Fruit fly (Drosophila melanogaster) whole organism: Measurements from ENCODE around the gene CecA1.

Experiments used
- CG8478 ChIP-seq: fragments of >200 bp; optimal IDR thresholded peaks from 2 replicates; lab custom pipeline; 2018; ENCODE audit warnings: inconsistent platforms
- Dll ChIP-seq: fragments of >200 bp; optimal IDR thresholded peaks from 2 replicates; lab custom pipeline; 2017
- EcR ChIP-seq, 2 experiments: fragments of >200 bp; optimal IDR thresholded peaks; 2 replicates each; lab custom pipeline; 2017; ENCODE audit warnings: missing biosample characterization in 2 of 2, missing genetic modification characterization in 2 of 2, missing genetic modification reagents in 2 of 2
- pan ChIP-seq: fragments of >200 bp; optimal IDR thresholded peaks from 2 replicates; lab custom pipeline; 2017
- psq ChIP-seq: fragments of >200 bp; optimal IDR thresholded peaks from 2 replicates; lab custom pipeline; 2017
- usp ChIP-seq: fragments of >200 bp; optimal IDR thresholded peaks from 2 replicates; lab custom pipeline; 2017; ENCODE audit warnings: missing biosample characterization, missing genetic modification characterization, mixed read lengths

The CecA1 gene

DNA sequence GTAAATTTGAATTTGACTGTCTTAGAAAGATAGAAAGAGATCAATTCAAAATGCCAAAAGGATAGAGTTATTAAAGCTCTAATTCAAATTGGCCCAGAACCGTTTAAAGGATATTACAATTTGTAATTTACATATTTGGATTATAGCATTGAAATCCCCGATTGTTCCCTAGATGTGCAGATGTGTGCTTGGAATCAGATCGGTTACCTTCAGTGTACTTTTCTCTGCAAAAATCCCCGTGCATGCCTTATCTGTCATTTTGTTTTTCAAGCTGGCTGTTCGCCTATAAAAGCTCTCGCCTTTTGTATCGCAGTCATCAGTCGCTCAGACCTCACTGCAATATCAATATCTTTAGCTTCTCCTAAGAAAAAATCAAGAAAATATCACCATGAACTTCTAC lies at the start of gene CecA1:
Gene CecA1 (plus strand): TSS at position 315 of the 400 bp plus-strand sequence.
- no peak for TF ChIP-seq EcR (GFP tag; optimal IDR thresholded peaks at IDR 0.05; lab: Kevin White, UChicago)
- TF ChIP-seq pan (lab: Kevin White, UChicago), result no peak
- no peak for TF ChIP-seq Dll
- no peak for TF ChIP-seq psq (lab: Kevin White, UChicago)
- no peak for TF ChIP-seq CG8478 (lab: Kevin White, UChicago)
- TF ChIP-seq usp (GFP tag; lab: Kevin White, UChicago), result no peak

DNA sequence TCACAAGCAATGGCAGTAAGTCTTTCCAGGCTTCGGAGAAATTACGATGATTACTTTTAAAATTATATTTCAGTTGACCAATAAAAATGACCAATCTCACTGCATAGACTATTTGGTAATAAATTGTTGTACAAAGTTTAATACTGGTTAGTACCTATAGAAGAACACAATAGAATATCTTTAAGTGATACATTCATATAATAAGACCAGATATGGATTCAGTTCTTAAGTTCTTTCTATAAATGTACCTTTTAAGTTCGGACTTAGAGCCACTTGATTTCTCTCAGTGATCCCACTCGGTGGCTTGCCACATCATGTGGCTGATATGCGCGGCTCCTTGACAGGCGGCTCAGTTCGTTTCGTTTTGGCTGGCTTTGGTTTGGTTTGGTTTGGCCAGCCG lies 47.4 kb upstream of the CecA1 start:
- TF ChIP-seq psq (lab: Kevin White, UChicago) (no peak), pan (lab: Kevin White, UChicago) (no peak), CG8478 (lab: Kevin White, UChicago) (no peak), EcR (GFP tag; optimal IDR thresholded peaks at IDR 0.05; lab: Kevin White, UChicago) (no peak), usp (GFP tag; lab: Kevin White, UChicago) (no peak), Dll (no peak)

- TF ChIP-seq psq (lab: Kevin White, UChicago), result no peak
These were observed 46.5 kb upstream of the CecA1 start for dm6 chr3R:30164162-30164561.

DNA sequence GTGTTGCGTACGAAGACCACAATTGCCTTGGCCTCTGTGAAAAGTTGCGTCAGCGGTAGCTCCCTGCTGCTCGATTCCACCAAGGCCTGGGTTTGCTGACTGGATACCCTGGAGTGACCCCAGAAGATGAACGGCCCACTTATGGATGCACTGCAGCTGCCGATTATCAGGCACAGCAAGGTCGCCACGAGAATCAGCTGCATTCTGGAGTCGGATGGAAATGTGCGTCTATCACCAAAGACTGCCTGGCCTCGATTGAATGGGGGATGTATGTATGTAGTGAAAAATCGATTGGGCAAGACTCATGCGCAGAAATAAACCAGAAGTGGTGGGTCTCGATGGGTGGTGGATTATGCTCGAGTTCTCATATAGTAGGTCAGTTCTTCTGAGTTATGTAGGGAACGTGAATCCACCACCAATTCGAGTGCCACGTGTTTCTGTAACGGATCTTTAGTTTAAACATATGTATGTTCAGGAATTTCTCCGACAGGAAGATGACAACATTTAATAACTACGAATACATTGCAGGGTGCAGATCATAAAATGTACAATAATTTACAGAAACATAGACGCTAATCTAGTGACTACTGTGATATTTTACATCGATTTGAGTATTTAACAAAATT lies 44.4 kb upstream of the CecA1 start, which contains the start of gene VhaAC45RP:
Gene VhaAC45RP (minus strand): TSS at position 261 of the 626 bp plus-strand sequence.
- TF ChIP-seq psq (lab: Kevin White, UChicago) (no peak), CG8478 (lab: Kevin White, UChicago) (no peak), Dll (no peak)

DNA sequence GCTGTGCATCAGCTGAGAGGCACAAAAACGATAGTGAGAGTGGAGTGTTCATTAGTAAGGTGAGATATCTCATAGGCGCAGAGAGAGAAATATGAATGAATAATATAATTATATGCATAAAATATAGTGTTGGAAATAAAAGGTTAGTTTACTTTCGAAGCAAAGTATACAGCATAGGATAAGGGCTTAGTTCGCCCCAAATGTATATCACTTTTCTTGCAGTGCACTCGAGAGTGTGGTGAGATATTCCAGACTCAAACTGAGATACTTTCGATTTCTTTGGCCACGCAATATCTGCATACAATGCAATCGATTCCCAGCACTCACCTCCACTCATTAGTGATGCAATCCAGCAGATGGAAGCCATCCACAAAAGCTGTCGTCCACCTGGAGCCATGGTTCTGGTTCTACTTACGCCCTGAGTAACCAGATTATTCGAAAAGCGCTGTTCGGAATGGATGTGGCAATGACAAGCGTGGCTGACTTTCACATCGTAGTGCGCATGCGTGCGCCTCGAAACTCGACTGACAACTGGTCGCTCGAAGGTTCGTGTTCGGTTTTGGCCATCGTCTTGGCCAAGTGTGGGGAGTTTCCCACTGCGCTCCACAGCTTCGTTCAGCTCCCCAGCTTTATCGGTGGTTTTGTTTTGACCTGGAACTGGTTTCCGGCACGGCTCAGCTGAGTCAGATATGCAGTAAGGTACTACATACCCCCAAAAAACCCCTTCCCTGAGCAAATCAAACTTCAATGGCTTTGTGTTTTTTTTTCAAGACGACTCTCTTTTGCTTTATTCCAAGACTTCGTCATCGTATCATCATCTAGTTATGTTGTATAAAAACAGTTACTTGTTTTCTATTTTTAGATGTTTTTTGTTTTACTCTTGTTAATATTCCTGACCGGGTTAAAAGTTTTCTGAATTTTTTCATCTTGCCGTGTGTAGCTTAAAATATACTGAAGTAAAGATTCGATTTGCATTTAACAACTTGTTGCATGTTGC lies 39.7 kb upstream of the CecA1 start, which contains the start of gene Rsod:
Gene Rsod (minus strand): TSS at position 537 of the 997 bp plus-strand sequence.
- TF ChIP-seq psq (lab: Kevin White, UChicago), result no peak
- TF ChIP-seq pan (lab: Kevin White, UChicago), result no peak
- TF ChIP-seq usp (GFP tag; lab: Kevin White, UChicago), result no peak
- no peak for TF ChIP-seq CG8478 (lab: Kevin White, UChicago)

- TF ChIP-seq psq (lab: Kevin White, UChicago) (no peak), EcR (GFP tag; optimal IDR thresholded peaks at IDR 0.05; lab: Kevin White, UChicago) (no peak)
These were observed 36.3 kb upstream of the CecA1 start, which contains the start of gene Mlc2 for dm6 chr3R:30174160-30175002. TSS of gene Mlc2 (minus strand) at chr3R:30174551.

- TF ChIP-seq pan (lab: Kevin White, UChicago) (no peak), psq (lab: Kevin White, UChicago) (no peak), EcR (GFP tag; optimal IDR thresholded peaks at IDR 0.05; lab: Kevin White, UChicago) (no peak), CG8478 (lab: Kevin White, UChicago) (no peak), usp (GFP tag; lab: Kevin White, UChicago) (no peak), Dll (no peak)
These were observed 35.6 kb upstream of the CecA1 start for dm6 chr3R:30175045-30175589.

DNA sequence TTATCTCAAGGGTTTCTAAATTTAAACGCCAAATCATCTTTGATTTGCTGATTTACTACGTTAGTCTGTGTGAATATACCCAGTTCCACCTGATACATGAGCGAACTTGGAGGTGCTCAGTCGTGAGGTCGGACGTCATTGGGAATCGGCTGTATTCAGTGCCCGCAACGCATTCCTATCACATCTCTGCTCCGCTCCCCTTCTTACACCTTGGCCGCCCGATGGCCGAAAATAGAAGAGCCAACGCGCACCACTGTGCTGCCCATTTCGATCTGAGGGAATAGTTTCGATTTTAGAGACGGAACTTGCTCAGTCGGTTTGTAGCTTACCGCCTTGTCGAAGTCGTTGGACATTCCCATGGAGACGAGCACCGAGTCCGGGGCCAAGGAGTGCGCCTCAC lies 34.4 kb upstream of the CecA1 start:
- TF ChIP-seq usp (GFP tag; lab: Kevin White, UChicago) (no peak), Dll (no peak), EcR (GFP tag; optimal IDR thresholded peaks at IDR 0.05; lab: Kevin White, UChicago) (no peak), CG8478 (lab: Kevin White, UChicago) (no peak), psq (lab: Kevin White, UChicago) (no peak), pan (lab: Kevin White, UChicago) (no peak)

- TF ChIP-seq usp (GFP tag; lab: Kevin White, UChicago) (no peak), pan (lab: Kevin White, UChicago) (no peak), psq (lab: Kevin White, UChicago) (no peak), EcR (GFP tag; optimal IDR thresholded peaks at IDR 0.05; lab: Kevin White, UChicago) (no peak), Dll (no peak), CG8478 (lab: Kevin White, UChicago) (no peak)
These were observed 33.2 kb upstream of the CecA1 start, which contains the start of the genes CG1983 and CG15530 for dm6 chr3R:30177494-30177893. TSS of gene CG1983 (minus strand) at chr3R:30177700. TSS of gene CG15530 (plus strand) at chr3R:30177877.

DNA sequence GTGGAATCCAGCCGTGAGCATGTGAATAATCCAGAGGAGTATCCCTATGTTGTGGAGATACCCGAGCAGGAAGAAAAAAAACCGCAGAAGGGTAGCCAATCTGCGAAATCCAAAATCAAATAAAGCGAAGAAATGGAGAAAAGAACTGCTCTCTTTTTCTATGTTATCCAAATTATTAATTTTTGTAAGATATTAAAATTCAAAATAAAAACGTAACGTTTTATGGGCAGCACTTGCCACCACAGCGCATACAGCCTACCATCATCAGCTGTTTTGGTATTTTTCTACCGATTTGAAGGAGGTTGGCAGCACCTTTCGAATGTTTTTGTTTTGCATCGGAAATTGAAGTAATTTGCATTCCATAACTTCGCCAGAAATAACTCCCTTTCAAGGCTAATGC lies 30.7 kb upstream of the CecA1 start, which contains the start of gene Bet5:
Gene Bet5 (plus strand): TSS at position 299 of the 400 bp plus-strand sequence.
- no peak for TF ChIP-seq psq (lab: Kevin White, UChicago)
- no peak for TF ChIP-seq pan (lab: Kevin White, UChicago)
- no peak for TF ChIP-seq EcR (GFP tag; optimal IDR thresholded peaks at IDR 0.05; lab: Kevin White, UChicago)
- TF ChIP-seq Dll, result no peak
- no peak for TF ChIP-seq usp (GFP tag; lab: Kevin White, UChicago)
- TF ChIP-seq CG8478 (lab: Kevin White, UChicago), result no peak

DNA sequence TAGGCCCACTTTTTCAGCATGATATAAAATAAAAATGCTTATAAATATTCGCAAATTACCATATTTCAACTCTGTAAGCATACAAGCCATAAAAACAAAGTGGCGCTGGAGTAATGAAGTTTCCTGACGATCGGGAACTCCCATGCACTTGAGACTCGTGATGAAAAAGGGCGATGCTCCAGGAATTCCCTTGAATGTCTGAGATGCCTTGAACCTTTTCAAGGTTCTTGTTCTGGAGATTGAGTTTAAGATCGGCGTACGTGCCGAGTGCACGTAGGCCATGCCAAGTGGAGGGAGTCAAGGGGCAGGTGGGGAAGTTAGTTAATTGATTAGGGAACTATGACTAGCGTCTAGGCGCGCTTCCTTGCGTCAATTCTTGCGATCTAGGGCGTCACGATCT lies 26.8 kb upstream of the CecA1 start:
- no peak for TF ChIP-seq pan (lab: Kevin White, UChicago)
- TF ChIP-seq psq (lab: Kevin White, UChicago), result no peak
- no peak for TF ChIP-seq CG8478 (lab: Kevin White, UChicago)
- no peak for TF ChIP-seq Dll
